Fruit fly (Drosophila melanogaster): ENCODE measurements around the gene Mettl14.
A peak's percentile ranks its signal among the peaks of the same experiment; 100 is the strongest.

Gene Mettl14

dm6 chr2L:8266145-8266544 lies 42.1 kb upstream of the Mettl14 start (continued):
- TF ChIP-seq btn (GFP tag; optimal IDR thresholded peaks at IDR 0.05) (no peak), aop (GFP tag; IDR thresholded peaks at IDR 0.05) (no peak), twi (tag; optimal IDR thresholded peaks at IDR 0.05) (no peak), CG16813 (GFP tag; IDR thresholded peaks at IDR 0.05; ENCODE audit: partially characterized antibody) (no peak), CG11723 (GFP tag; optimal IDR thresholded peaks at IDR 0.05) (peak; percentile 33), zfh1 (GFP tag; IDR thresholded peaks at IDR 0.05) (peak; percentile 53; the same call in 1 of the 3 replicates), Camta (GFP tag; optimal IDR thresholded peaks at IDR 0.05) (no peak), CG2199 (GFP tag; IDR thresholded peaks at IDR 0.05) (no peak), org-1 (GFP tag; optimal IDR thresholded peaks at IDR 0.05) (peak; percentile 44), NC2β (GFP tag; optimal IDR thresholded peaks at IDR 0.05) (no peak), Scr (GFP tag; IDR thresholded peaks at IDR 0.05; ENCODE audit: partially characterized antibody) (no peak), CG12104 (GFP tag; optimal IDR thresholded peaks at IDR 0.05) (peak; percentile 55), ase (GFP tag; IDR thresholded peaks at IDR 0.05) (no peak; the same call in 2 of the 3 replicates), CG7928 (GFP tag; optimal IDR thresholded peaks at IDR 0.05) (no peak), CG34422 (GFP tag; IDR thresholded peaks at IDR 0.05) (0 out of 3 replicates have a peak, but pooled peaks have one; percentile 34), CG16815 (GFP tag; optimal IDR thresholded peaks at IDR 0.05) (no peak), inv (GFP tag; IDR thresholded peaks at IDR 0.05; ENCODE audit: partially characterized antibody) (no peak), CG11247 (GFP tag; IDR thresholded peaks at IDR 0.05) (no peak), nmo (GFP tag; optimal IDR thresholded peaks at IDR 0.05) (peak; percentile 74), Stat92E (GFP tag; optimal IDR thresholded peaks at IDR 0.05) (no peak), CG11504 (tag; optimal IDR thresholded peaks at IDR 0.05) (peak; percentile 72), CG5245 (GFP tag; optimal IDR thresholded peaks at IDR 0.05) (no peak), CG32767 (GFP tag; IDR thresholded peaks at IDR 0.05) (0 out of 2 replicates have a peak, but pooled peaks have one; percentile 23), gro (GFP tag; optimal IDR thresholded peaks at IDR 0.05) (no peak), CG7372 (GFP tag; IDR thresholded peaks at IDR 0.05) (peak; percentile 32; the same call in 1 of the 2 replicates), CG12219 (GFP tag; optimal IDR thresholded peaks at IDR 0.05) (peak; percentile 44), maf-S (GFP tag; optimal IDR thresholded peaks at IDR 0.05) (no peak), CG10431 (GFP tag; optimal IDR thresholded peaks at IDR 0.05) (no peak), Awh (GFP tag; IDR thresholded peaks at IDR 0.05) (0 out of 2 replicates have a peak, but pooled peaks have one; percentile 45), Dip3 (GFP tag; optimal IDR thresholded peaks at IDR 0.05) (no peak), CG2129 (GFP tag; IDR thresholded peaks at IDR 0.05; ENCODE audit: partially characterized antibody) (no peak), Dll (GFP tag; IDR thresholded peaks at IDR 0.05; ENCODE audit: partially characterized antibody) (no peak), CG31388 (GFP tag; optimal IDR thresholded peaks at IDR 0.05) (no peak), wdn (GFP tag; IDR thresholded peaks at IDR 0.05) (no peak), CG13775 (GFP tag; optimal IDR thresholded peaks at IDR 0.05) (no peak), ftz-f1 (GFP tag; optimal IDR thresholded peaks at IDR 0.05) (no peak), CG30431 (GFP tag; optimal IDR thresholded peaks at IDR 0.05) (no peak), MTF-1 (GFP tag; optimal IDR thresholded peaks at IDR 0.05; ENCODE audit: borderline replicate concordance) (no peak), Lhr (GFP tag; optimal IDR thresholded peaks at IDR 0.05) (no peak), Opbp (GFP tag; IDR thresholded peaks at IDR 0.05; ENCODE audit: partially characterized antibody) (no peak), CG17361 (GFP tag; IDR thresholded peaks at IDR 0.05) (peak; percentile 71; the same call in 2 of the 3 replicates), odd (GFP tag; optimal IDR thresholded peaks at IDR 0.05) (peak; percentile 60), bowl (GFP tag; IDR thresholded peaks at IDR 0.05) (no peak), CG2712 (tag; optimal IDR thresholded peaks at IDR 0.05) (peak; percentile 73), CG12236 (GFP tag; optimal IDR thresholded peaks at IDR 0.05) (no peak), oc (tag; optimal IDR thresholded peaks at IDR 0.05) (peak; percentile 9), chm (GFP tag; IDR thresholded peaks at IDR 0.05) (no peak), nom (GFP tag; optimal IDR thresholded peaks at IDR 0.05) (peak; percentile 62), CG42726 (GFP tag; IDR thresholded peaks at IDR 0.05; ENCODE audit: partially characterized antibody) (no peak), CG10321 (GFP tag; IDR thresholded peaks at IDR 0.05) (no peak), CG1647 (GFP tag; optimal IDR thresholded peaks at IDR 0.05) (no peak)
